Fruit fly (Drosophila melanogaster) whole organism, wandering third instar larva: ENCODE results near the gene CG7252.

Experiments used
- Abd-B ChIP-seq: fragments of >200 bp; optimal IDR thresholded peaks from 2 replicates; lab custom pipeline; 2017; ENCODE audit warnings: missing biosample characterization, missing genetic modification characterization
- CG32264 ChIP-seq: fragments of 200-800 bp; sonication (Bioruptor generic); optimal IDR thresholded peaks from 2 replicates; lab custom pipeline; 2016; ENCODE audit warnings: missing biosample characterization, missing genetic modification characterization
- CG9705 ChIP-seq: fragments of 200-800 bp; sonication (Bioruptor generic); optimal IDR thresholded peaks from 2 replicates; lab custom pipeline; 2018; ENCODE audit warnings: missing biosample characterization, mild to moderate bottlenecking, missing genetic modification characterization
- CrebA ChIP-seq: fragments of 200-800 bp; sonication (Bioruptor generic); optimal IDR thresholded peaks from 2 replicates; lab custom pipeline; 2016; ENCODE audit warnings: missing biosample characterization, mild to moderate bottlenecking, missing genetic modification characterization, borderline replicate concordance
- Dfd ChIP-seq: fragments of >200 bp; optimal IDR thresholded peaks from 2 replicates; lab custom pipeline; 2017; ENCODE audit warnings: missing biosample characterization, missing genetic modification characterization
- Dif ChIP-seq: fragments of 200-275, 200-300 bp; sonication (Bioruptor generic); optimal IDR thresholded peaks from 2 replicates; lab custom pipeline; 2018; ENCODE audit warnings: missing biosample characterization, missing genetic modification characterization; ENCODE audit not compliant: partially characterized antibody
- GATAd ChIP-seq: sonication (Bioruptor generic); optimal IDR thresholded peaks from 2 replicates; lab custom pipeline; 2016; ENCODE audit warnings: missing biosample characterization, missing genetic modification characterization
- HLH106 ChIP-seq: fragments of 200-800 bp; optimal IDR thresholded peaks from 3 replicates; lab custom pipeline; 2019; ENCODE audit warnings: missing biosample characterization, mild to moderate bottlenecking, missing genetic modification characterization, moderate library complexity
- Hr78 ChIP-seq: fragments of >200 bp; optimal IDR thresholded peaks from 2 replicates; lab custom pipeline; 2017; ENCODE audit warnings: missing biosample characterization, missing genetic modification characterization
- Hr83 ChIP-seq: fragments of 200-300 bp; sonication (Bioruptor generic); optimal IDR thresholded peaks from 2 replicates; lab custom pipeline; 2016; ENCODE audit warnings: missing biosample characterization, mild to moderate bottlenecking, missing genetic modification characterization, moderate library complexity; ENCODE audit not compliant: poor library complexity, severe bottlenecking
- Jra ChIP-seq: sonication (Bioruptor generic); optimal IDR thresholded peaks from 2 replicates; lab custom pipeline; 2016; ENCODE audit warnings: missing biosample characterization, missing genetic modification characterization
- Mio ChIP-seq: sonication (Bioruptor generic); optimal IDR thresholded peaks from 2 replicates; lab custom pipeline; 2016; ENCODE audit warnings: missing biosample characterization, missing genetic modification characterization
- Myc ChIP-seq: fragments of >200 bp; optimal IDR thresholded peaks from 2 replicates; lab custom pipeline; 2017
- N ChIP-seq: fragments of >200 bp; optimal IDR thresholded peaks from 2 replicates; lab custom pipeline; 2018; ENCODE audit warnings: missing biosample characterization, missing external identifiers, missing genetic modification characterization
- OdsH ChIP-seq: fragments of 200-800 bp; sonication (Bioruptor generic); optimal IDR thresholded peaks from 2 replicates; lab custom pipeline; 2016; ENCODE audit warnings: missing biosample characterization, mild to moderate bottlenecking, missing genetic modification characterization
- Rel ChIP-seq, 2 experiments: fragments of 200-800 bp; sonication (Bioruptor generic) in 1 of 2; optimal IDR thresholded peaks; 2 replicates in 1 of 2; 3 replicates in 1 of 2; lab custom pipeline; 2016 to 2019; ENCODE audit warnings: mild to moderate bottlenecking in 2 of 2, missing biosample characterization in 2 of 2, missing genetic modification characterization in 2 of 2, moderate library complexity in 1 of 2
- Vsx2 ChIP-seq: fragments of 200-300, 225-300 bp; sonication (Bioruptor generic); optimal IDR thresholded peaks from 2 replicates; lab custom pipeline; 2018; ENCODE audit warnings: missing biosample characterization, missing genetic modification characterization; ENCODE audit not compliant: partially characterized antibody
- br ChIP-seq: fragments of 200-800 bp; sonication (Bioruptor generic); optimal IDR thresholded peaks from 2 replicates; lab custom pipeline; 2016; ENCODE audit warnings: missing biosample characterization, missing genetic modification characterization
- brk ChIP-seq: fragments of 200-800 bp; sonication (Bioruptor generic); optimal IDR thresholded peaks from 2 replicates; lab custom pipeline; 2016; ENCODE audit warnings: missing biosample characterization, mild to moderate bottlenecking, missing genetic modification characterization
- dl ChIP-seq, 2 experiments: fragments of 175-275, 200-275 bp in 1 of 2; fragments of 200-275 bp in 1 of 2; sonication (Bioruptor generic); optimal IDR thresholded peaks; lab custom pipeline; 2018; ENCODE audit warnings: mild to moderate bottlenecking in 2 of 2, missing biosample characterization in 2 of 2, missing genetic modification characterization in 2 of 2, moderate library complexity in 2 of 2; ENCODE audit not compliant: partially characterized antibody in 2 of 2, insufficient read depth in 1 of 2
- dsf ChIP-seq: sonication (Bioruptor generic); optimal IDR thresholded peaks from 2 replicates; lab custom pipeline; 2016; ENCODE audit warnings: missing biosample characterization, missing genetic modification characterization, borderline replicate concordance
- ey ChIP-seq: fragments of 200-800 bp; sonication (Bioruptor generic); optimal IDR thresholded peaks from 2 replicates; lab custom pipeline; 2016; ENCODE audit warnings: missing biosample characterization, missing genetic modification characterization
- foxo ChIP-seq, 2 experiments: fragments of 200-800 bp; sonication (Bioruptor generic); optimal IDR thresholded peaks; 2 replicates in 1 of 2; 3 replicates in 1 of 2; lab custom pipeline; 2016 to 2017; ENCODE audit warnings: missing biosample characterization in 2 of 2, missing genetic modification characterization in 2 of 2
- fru ChIP-seq: fragments of 200-800 bp; sonication (Bioruptor generic); optimal IDR thresholded peaks from 3 replicates; lab custom pipeline; 2016; ENCODE audit warnings: missing biosample characterization, mild to moderate bottlenecking, missing genetic modification characterization
- h ChIP-seq: fragments of 200-800 bp; sonication (Bioruptor generic); optimal IDR thresholded peaks from 3 replicates; lab custom pipeline; 2016; ENCODE audit warnings: missing biosample characterization, mild to moderate bottlenecking, missing genetic modification characterization
- lola ChIP-seq: fragments of >200 bp; optimal IDR thresholded peaks from 2 replicates; lab custom pipeline; 2017; ENCODE audit warnings: missing biosample characterization, missing genetic modification characterization
- pan ChIP-seq: fragments of >200 bp; optimal IDR thresholded peaks from 2 replicates; lab custom pipeline; 2017
- psq ChIP-seq: fragments of 200-800 bp; sonication (Bioruptor generic); optimal IDR thresholded peaks from 3 replicates; lab custom pipeline; 2017; ENCODE audit warnings: missing biosample characterization, mild to moderate bottlenecking, missing genetic modification characterization, moderate library complexity
- rgr ChIP-seq: fragments of 200-800 bp; sonication (Bioruptor generic); optimal IDR thresholded peaks from 3 replicates; lab custom pipeline; 2016; ENCODE audit warnings: missing biosample characterization, mild to moderate bottlenecking, missing genetic modification characterization
- tai ChIP-seq: sonication (Bioruptor generic); optimal IDR thresholded peaks from 2 replicates; lab custom pipeline; 2016; ENCODE audit warnings: missing biosample characterization, missing genetic modification characterization
- usp ChIP-seq: fragments of >200 bp; optimal IDR thresholded peaks from 2 replicates; lab custom pipeline; 2017; ENCODE audit warnings: missing biosample characterization, missing genetic modification characterization
- woc ChIP-seq: sonication (Bioruptor generic); optimal IDR thresholded peaks from 2 replicates; lab custom pipeline; 2016; ENCODE audit warnings: missing biosample characterization, mild to moderate bottlenecking, missing genetic modification characterization

Gene CG7252

dm6 chr3L:11944752-11945151 is 2.7 kb upstream of the CG7252 start, which contains the start of gene CG5883:
Gene CG5883, minus strand, starts transcription at chr3L:11944852.
- TF ChIP-seq foxo (GFP tag; optimal IDR thresholded peaks at IDR 0.05; lab: Kevin White, UChicago) (no peak), OdsH (GFP tag; lab: Kevin White, UChicago) (no peak), br (no peak), HLH106 (tag; lab: Kevin White, UChicago) (no peak), usp (no peak), Jra (GFP tag; lab: Kevin White, UChicago) (no peak), dsf (no peak), Dfd (no peak), fru (no peak), CrebA (GFP tag; lab: Kevin White, UChicago) (no peak), N (GFP tag; lab: Kevin White, UChicago) (no peak), Rel (GFP tag; optimal IDR thresholded peaks at IDR 0.05; lab: Kevin White, UChicago) (no peak), Rel (tag; optimal IDR thresholded peaks at IDR 0.05; lab: Kevin White, UChicago) (no peak), Hr83 (GFP tag; lab: Kevin White, UChicago) (no peak), Mio (no peak), pan (lab: Kevin White, UChicago) (no peak)

DNA sequence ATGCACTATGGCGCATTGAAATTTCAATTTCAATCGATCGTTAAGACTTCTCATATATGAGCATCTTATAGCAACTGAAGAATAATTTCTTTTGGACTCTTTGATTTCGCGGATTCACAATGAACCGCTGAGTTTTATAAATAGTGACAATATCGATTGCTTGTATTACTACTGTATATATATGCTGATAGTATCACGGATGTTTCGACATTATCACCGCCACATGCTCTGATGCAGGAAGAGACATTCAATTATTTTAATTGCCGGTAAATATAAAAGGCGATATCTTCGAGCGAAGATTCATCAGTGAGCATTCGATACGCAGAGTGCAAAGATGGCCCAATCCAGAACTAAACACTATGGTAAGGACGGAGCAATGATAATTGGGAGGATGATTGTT is 2.1 kb downstream of the CG7252 start, which contains the start of gene CG17826:
CG17826 (plus strand) TSS at position 301 of the 400 bp plus-strand sequence.
- no peak for TF ChIP-seq psq

DNA sequence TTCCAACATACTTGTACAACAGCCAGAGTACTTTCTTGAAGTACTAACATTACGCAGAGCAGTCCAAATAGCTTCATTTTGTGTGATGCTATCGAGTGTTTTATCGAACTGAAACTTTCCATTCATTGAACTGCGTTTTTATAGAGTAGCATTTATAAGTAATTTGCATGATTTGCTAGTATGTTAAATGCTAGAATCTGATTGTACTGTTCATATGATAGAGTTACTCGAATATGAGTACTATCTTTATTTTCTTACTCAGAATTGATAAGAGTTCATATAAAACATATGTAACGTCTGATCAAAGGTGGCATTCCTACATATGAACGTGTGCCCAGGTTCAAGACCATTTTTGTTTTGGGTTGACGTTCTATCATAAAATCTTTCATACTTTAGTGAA is 5.7 kb downstream of the CG7252 start, which contains the start of gene obst-G:
obst-G (minus strand) TSS at position 101 of the 400 bp plus-strand sequence.
- no peak for TF ChIP-seq Mio
- TF ChIP-seq CG9705 (GFP tag; lab: Kevin White, UChicago): no peak
- TF ChIP-seq dl (GFP tag; optimal IDR thresholded peaks at IDR 0.05; lab: Kevin White, UChicago; ENCODE audit: insufficient read depth in 1 of 2, partially characterized antibody in 2 of 2): no peak
- no peak for TF ChIP-seq pan (lab: Kevin White, UChicago)
- no peak for TF ChIP-seq Rel (GFP tag; optimal IDR thresholded peaks at IDR 0.05; lab: Kevin White, UChicago)
- no peak for TF ChIP-seq Rel (tag; optimal IDR thresholded peaks at IDR 0.05; lab: Kevin White, UChicago)
- TF ChIP-seq CG32264: no peak
- TF ChIP-seq br: no peak
- TF ChIP-seq foxo (GFP tag; optimal IDR thresholded peaks at IDR 0.05; lab: Kevin White, UChicago): no peak
- no peak for TF ChIP-seq h (GFP tag; lab: Kevin White, UChicago)
- TF ChIP-seq usp: no peak

dm6 chr3L:11953783-11954182 is 6.3 kb downstream of the CG7252 start, which contains the start of gene CG7248:
Gene CG7248, plus strand, starts transcription at chr3L:11954083.
- TF ChIP-seq h (GFP tag; lab: Kevin White, UChicago) (no peak), Dif (no peak), Vsx2 (GFP tag; lab: Kevin White, UChicago) (no peak), woc (GFP tag; lab: Kevin White, UChicago) (no peak), usp (no peak), Mio (no peak), dl (GFP tag; optimal IDR thresholded peaks at IDR 0.05; lab: Kevin White, UChicago; ENCODE audit: insufficient read depth in 1 of 2, partially characterized antibody in 2 of 2) (no peak), Rel (GFP tag; optimal IDR thresholded peaks at IDR 0.05; lab: Kevin White, UChicago) (no peak), Rel (tag; optimal IDR thresholded peaks at IDR 0.05; lab: Kevin White, UChicago) (no peak), Myc (no peak), Jra (GFP tag; lab: Kevin White, UChicago) (no peak), psq (no peak), CG9705 (GFP tag; lab: Kevin White, UChicago) (no peak), rgr (GFP tag; lab: Kevin White, UChicago) (no peak), brk (GFP tag; lab: Kevin White, UChicago) (no peak), br (no peak), CrebA (GFP tag; lab: Kevin White, UChicago) (no peak), ey (GFP tag; lab: Kevin White, UChicago) (no peak), Hr78 (GFP tag; lab: Kevin White, UChicago) (no peak), lola (GFP tag; lab: Kevin White, UChicago) (no peak)

DNA sequence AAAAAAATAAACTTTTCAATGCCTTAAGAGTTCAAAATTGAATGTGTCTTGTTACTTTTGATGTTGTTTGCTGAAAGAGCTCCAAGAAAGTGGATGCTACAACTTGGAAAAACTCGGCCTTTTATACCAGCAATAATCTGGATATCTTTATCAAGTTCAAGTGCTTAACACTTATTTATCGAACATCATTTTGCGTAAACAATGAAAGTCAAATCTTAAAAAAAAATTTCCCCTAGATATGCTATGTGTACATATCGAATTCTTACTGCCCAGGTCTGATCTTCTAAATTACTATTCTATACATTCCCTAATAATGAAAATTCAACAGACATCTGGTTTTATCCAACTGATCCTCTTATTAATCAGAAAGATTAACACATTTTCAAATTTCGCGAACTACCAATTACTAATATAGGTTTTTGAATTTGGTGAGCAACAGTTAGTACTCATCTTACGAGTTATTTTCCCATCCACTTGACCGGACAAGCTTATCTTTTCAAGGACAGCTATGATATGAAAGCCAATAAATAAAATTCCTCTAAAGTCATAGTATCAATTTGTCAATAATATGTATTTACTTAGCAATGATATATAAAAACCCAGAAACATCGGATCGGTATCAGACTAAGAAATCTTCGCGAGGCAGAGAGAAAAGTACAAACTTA is 10.3 kb downstream of the CG7252 start, which contains the start of the genes CG11570 and CG43294:
CG11570 (minus strand) TSS at position 101 of the 665 bp plus-strand sequence.
CG43294 (plus strand) TSS at position 615 of the 665 bp plus-strand sequence.
- TF ChIP-seq GATAd (GFP tag; lab: Kevin White, UChicago) (no peak), Hr83 (GFP tag; lab: Kevin White, UChicago) (no peak), OdsH (GFP tag; lab: Kevin White, UChicago) (no peak), h (GFP tag; lab: Kevin White, UChicago) (no peak), foxo (GFP tag; optimal IDR thresholded peaks at IDR 0.05; lab: Kevin White, UChicago) (no peak), fru (no peak), Rel (GFP tag; optimal IDR thresholded peaks at IDR 0.05; lab: Kevin White, UChicago) (no peak), Rel (tag; optimal IDR thresholded peaks at IDR 0.05; lab: Kevin White, UChicago) (no peak), woc (GFP tag; lab: Kevin White, UChicago) (no peak), Abd-B (GFP tag; lab: Kevin White, UChicago) (no peak), N (GFP tag; lab: Kevin White, UChicago) (no peak), tai (GFP tag; lab: Kevin White, UChicago) (no peak), br (no peak), lola (GFP tag; lab: Kevin White, UChicago) (no peak)
